Fruit fly (Drosophila melanogaster): Measurements from ENCODE around the gene CG14301.

CG14301 gene

DNA sequence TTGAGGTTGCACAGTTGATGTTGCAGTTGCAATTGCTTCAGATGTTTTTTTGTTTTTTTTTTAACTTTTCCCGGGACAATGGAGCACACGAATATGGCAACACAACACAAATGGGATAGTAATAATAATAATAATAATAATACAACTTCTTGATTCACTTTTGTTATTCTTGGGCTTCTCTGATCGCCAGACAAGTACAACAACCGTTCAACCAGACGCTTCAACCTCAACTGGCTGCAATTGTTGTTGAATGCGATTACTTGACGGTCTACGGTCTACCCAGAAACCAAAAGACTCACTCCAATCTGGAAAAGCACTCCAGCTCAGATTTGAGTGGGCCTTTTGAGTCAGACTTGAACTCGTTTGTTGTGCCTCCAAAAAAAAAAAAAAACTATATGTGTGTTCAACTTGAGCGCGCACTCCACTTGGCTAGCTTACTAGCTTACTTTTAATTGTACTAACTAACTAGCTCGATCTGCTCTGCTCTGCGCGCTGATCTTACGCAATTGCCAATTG, at the start of gene CG14301:
Gene CG14301 (minus strand): TSS at position 216 of the 516 bp plus-strand sequence.
- TF ChIP-seq CG32264 (GFP tag; optimal IDR thresholded peaks at IDR 0.05) (no peak), dl (GFP tag; optimal IDR thresholded peaks at IDR 0.05; ENCODE audit: insufficient read depth in 1 of 2, partially characterized antibody in 2 of 2) (no peak), Sp1 (GFP tag; optimal IDR thresholded peaks at IDR 0.05) (no peak), lola (GFP tag; optimal IDR thresholded peaks at IDR 0.05) (no peak), dmrt93B (GFP tag; optimal IDR thresholded peaks at IDR 0.05) (no peak), br (GFP tag; optimal IDR thresholded peaks at IDR 0.05) (no peak), Rel (GFP tag; optimal IDR thresholded peaks at IDR 0.05) (no peak), Rel (tag; optimal IDR thresholded peaks at IDR 0.05) (no peak), usp (GFP tag; optimal IDR thresholded peaks at IDR 0.05) (no peak), ey (GFP tag; optimal IDR thresholded peaks at IDR 0.05) (no peak), sage (GFP tag; optimal IDR thresholded peaks at IDR 0.05) (no peak), Dif (GFP tag; optimal IDR thresholded peaks at IDR 0.05; ENCODE audit: partially characterized antibody) (no peak), Mio (GFP tag; optimal IDR thresholded peaks at IDR 0.05) (no peak), Hr78 (GFP tag; optimal IDR thresholded peaks at IDR 0.05) (no peak), Abd-B (GFP tag; optimal IDR thresholded peaks at IDR 0.05) (no peak), foxo (GFP tag; optimal IDR thresholded peaks at IDR 0.05) (no peak), GATAd (GFP tag; optimal IDR thresholded peaks at IDR 0.05) (no peak)

DNA sequence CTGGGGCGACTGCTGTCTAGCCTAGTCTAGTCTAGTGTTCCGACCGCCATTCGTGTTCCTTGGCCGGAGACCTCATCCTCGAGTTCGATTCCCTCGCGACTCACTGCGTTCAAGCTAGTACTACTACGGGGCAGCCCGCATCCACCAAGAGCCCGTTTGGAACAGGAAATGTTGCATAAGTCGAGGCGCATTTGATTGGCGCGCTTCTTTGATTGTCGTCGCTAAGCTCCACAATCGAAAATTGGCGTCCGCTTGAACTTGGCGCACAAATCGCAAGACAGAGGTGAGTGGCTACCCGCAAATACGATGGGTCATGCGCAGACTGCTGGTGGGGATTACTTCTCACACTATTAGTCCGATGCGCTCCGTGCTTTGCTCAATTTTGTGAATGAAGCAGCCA, 39.8 kb upstream of the CG14301 start:
- TF ChIP-seq brk (GFP tag; optimal IDR thresholded peaks at IDR 0.05) = no peak
- TF ChIP-seq fru (GFP tag; optimal IDR thresholded peaks at IDR 0.05) = no peak
- TF ChIP-seq HLH106 (tag; optimal IDR thresholded peaks at IDR 0.05) = no peak
- no peak for TF ChIP-seq CG9705 (GFP tag; optimal IDR thresholded peaks at IDR 0.05)
- no peak for TF ChIP-seq OdsH (GFP tag; optimal IDR thresholded peaks at IDR 0.05)
- TF ChIP-seq Mio (GFP tag; optimal IDR thresholded peaks at IDR 0.05) = no peak
- TF ChIP-seq foxo (GFP tag; optimal IDR thresholded peaks at IDR 0.05) = no peak
- no peak for TF ChIP-seq jim (GFP tag; optimal IDR thresholded peaks at IDR 0.05)
- TF ChIP-seq Hr83 (GFP tag; optimal IDR thresholded peaks at IDR 0.05; ENCODE audit: poor library complexity, severe bottlenecking) = no peak
- no peak for TF ChIP-seq usp (GFP tag; optimal IDR thresholded peaks at IDR 0.05)
- no peak for TF ChIP-seq dsf (GFP tag; optimal IDR thresholded peaks at IDR 0.05; ENCODE audit: borderline replicate concordance)
- no peak for TF ChIP-seq rgr (GFP tag; optimal IDR thresholded peaks at IDR 0.05)
- TF ChIP-seq sage (GFP tag; optimal IDR thresholded peaks at IDR 0.05) = no peak

DNA sequence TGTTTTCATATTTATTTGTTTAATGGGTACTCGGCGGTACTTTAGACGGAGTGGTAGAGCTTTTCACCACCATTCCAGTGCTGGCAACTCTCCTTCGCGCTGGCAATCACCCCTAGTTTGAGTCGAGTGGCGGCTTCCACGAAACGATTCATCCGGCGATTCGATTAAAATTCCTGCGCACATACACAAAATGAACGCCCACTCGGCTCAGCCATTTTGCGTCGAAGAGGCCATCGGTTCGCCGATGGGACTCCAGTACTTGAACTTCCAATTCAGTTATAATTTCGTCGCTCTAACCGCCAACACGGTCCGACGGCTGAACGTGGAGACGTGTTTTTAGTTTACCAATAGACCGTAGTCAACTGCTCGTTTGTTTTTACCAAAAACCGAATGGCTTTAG, 39.1 kb upstream of the CG14301 start, which contains the start of the genes CG46318 and ChT:
Gene CG46318 (plus strand): TSS at position 273 of the 400 bp plus-strand sequence.
Gene ChT (plus strand): TSS at position 273 of the 400 bp plus-strand sequence.
- no peak for TF ChIP-seq sage (GFP tag; optimal IDR thresholded peaks at IDR 0.05)
- TF ChIP-seq Myc (optimal IDR thresholded peaks at IDR 0.05) = no peak
- no peak for TF ChIP-seq lola (GFP tag; optimal IDR thresholded peaks at IDR 0.05)
- TF ChIP-seq Vsx2 (GFP tag; optimal IDR thresholded peaks at IDR 0.05; ENCODE audit: partially characterized antibody) = no peak
- TF ChIP-seq Rel (GFP tag; optimal IDR thresholded peaks at IDR 0.05) = no peak
- TF ChIP-seq Rel (tag; optimal IDR thresholded peaks at IDR 0.05) = no peak
- no peak for TF ChIP-seq h (GFP tag; optimal IDR thresholded peaks at IDR 0.05)
- no peak for TF ChIP-seq Hr83 (GFP tag; optimal IDR thresholded peaks at IDR 0.05; ENCODE audit: poor library complexity, severe bottlenecking)
- no peak for TF ChIP-seq CG32264 (GFP tag; optimal IDR thresholded peaks at IDR 0.05)
- no peak for TF ChIP-seq Jra (GFP tag; optimal IDR thresholded peaks at IDR 0.05)
- TF ChIP-seq sv (GFP tag; optimal IDR thresholded peaks at IDR 0.05) = no peak
- no peak for TF ChIP-seq Abd-B (GFP tag; optimal IDR thresholded peaks at IDR 0.05)
- no peak for TF ChIP-seq psq (GFP tag; optimal IDR thresholded peaks at IDR 0.05)
- TF ChIP-seq Sp1 (GFP tag; optimal IDR thresholded peaks at IDR 0.05) = no peak
- TF ChIP-seq tai (GFP tag; optimal IDR thresholded peaks at IDR 0.05) = no peak
- TF ChIP-seq woc (GFP tag; optimal IDR thresholded peaks at IDR 0.05) = no peak
- no peak for TF ChIP-seq OdsH (GFP tag; optimal IDR thresholded peaks at IDR 0.05)
- TF ChIP-seq ey (GFP tag; optimal IDR thresholded peaks at IDR 0.05) = no peak
- TF ChIP-seq Hnf4 (GFP tag; optimal IDR thresholded peaks at IDR 0.05) = no peak

DNA sequence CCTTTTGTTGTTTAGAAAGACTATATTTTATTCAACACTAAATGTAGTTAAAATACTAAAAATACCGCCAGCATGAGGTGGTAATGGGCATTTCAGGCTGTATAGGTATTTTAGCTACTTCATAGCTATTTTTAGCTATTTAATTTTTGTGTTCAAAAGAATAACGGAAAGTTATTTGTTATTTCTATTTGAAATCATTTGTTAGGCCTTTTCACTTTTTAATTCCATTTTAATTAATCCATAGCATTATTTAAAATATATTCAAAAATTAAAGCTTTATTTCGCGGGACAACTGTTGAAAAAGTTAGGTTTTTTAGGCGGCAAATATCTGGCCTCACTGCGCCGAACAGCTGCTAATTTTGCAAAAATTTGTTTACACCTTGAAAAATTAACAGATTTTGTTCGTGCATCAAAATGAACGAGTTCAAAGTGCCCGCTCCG, 36.3 kb upstream of the CG14301 start, which contains the start of the genes dind and CG7706:
Gene dind (minus strand): TSS at position 40 of the 441 bp plus-strand sequence.
Gene CG7706 (plus strand): TSS at position 319 of the 441 bp plus-strand sequence.
- TF ChIP-seq Abd-B (GFP tag; optimal IDR thresholded peaks at IDR 0.05) (no peak), Myc (optimal IDR thresholded peaks at IDR 0.05) (peak; percentile 80)

Measured in whole organism, wandering third instar larva.